Fruit fly (Drosophila melanogaster): ENCODE measurements around the gene mtgo.
A peak's percentile ranks its signal among the peaks of the same experiment; 100 is the strongest.

- TF ChIP-seq Trl (optimal IDR thresholded peaks at IDR 0.05) (peak; percentile 93 to 96), Trl (GFP tag; optimal IDR thresholded peaks at IDR 0.05) (no peak), Hsf (GFP tag; optimal IDR thresholded peaks at IDR 0.05) (no peak), pzg (GFP tag; optimal IDR thresholded peaks at IDR 0.05) (no peak), odd (GFP tag; optimal IDR thresholded peaks at IDR 0.05) (no peak), seq (GFP tag; IDR thresholded peaks at IDR 0.05) (no peak), crc (GFP tag; optimal IDR thresholded peaks at IDR 0.05) (no peak), h (optimal IDR thresholded peaks at IDR 0.05) (no peak), tll (GFP tag; optimal IDR thresholded peaks at IDR 0.05) (no peak), croc (GFP tag; conservative IDR thresholded peaks at IDR 0.05) (no peak)
Observed at dm6 chr2L:16519582-16520474, 25.0 kb upstream of the mtgo start.

Measured in whole organism, embryonic.